Worm (Caenorhabditis elegans) whole organism, midembryonic: Measurements from ENCODE around the gene R10H1.1.
A peak's percentile ranks its signal among the peaks of the same experiment; 100 is the strongest.
"Not testable (repeated sequence)": the region's sequence is repeated elsewhere in the genome, so short reads cannot be mapped to it uniquely, and the experiment has no call there.

Source experiments
- T22C8.4 ChIP-seq: fragments of 200-800 bp; sonication (Bioruptor generic); IDR thresholded peaks from 2 replicates; pipeline ENCODE4 v1.3.6; 2022; ENCODE audit warnings: missing genetic modification characterization, missing compliant biosample characterization
- cog-1 ChIP-seq: sonication (generic microtip); optimal IDR thresholded peaks from 2 replicates; lab custom pipeline; 2016; ENCODE audit warnings: missing genetic modification characterization, missing compliant biosample characterization
- flt-1 ChIP-seq: fragments of 200-800 bp; sonication (Bioruptor generic); IDR thresholded peaks from 2 replicates; pipeline ENCODE4 v1.3.6; 2022; ENCODE audit warnings: missing genetic modification characterization, missing compliant biosample characterization
- med-1 ChIP-seq: sonication (generic microtip); optimal IDR thresholded peaks from 2 replicates; lab custom pipeline; 2017; ENCODE audit warnings: missing genetic modification characterization, mild to moderate bottlenecking, missing compliant biosample characterization, antibody characterized with exemption, missing genetic modification reagents; ENCODE audit not compliant: insufficient read depth
- ref-1 ChIP-seq: fragments of 200-800 bp; sonication (Bioruptor generic); conservative IDR thresholded peaks from 2 replicates; pipeline ENCODE4 v1.3.6; 2022; ENCODE audit warnings: missing genetic modification reagents, missing genetic modification characterization, missing compliant biosample characterization
- ztf-23 ChIP-seq: fragments of 200-800 bp; sonication (Bioruptor generic); IDR thresholded peaks from 2 replicates; pipeline ENCODE4 v1.3.6; 2022; ENCODE audit warnings: missing genetic modification reagents, missing genetic modification characterization, missing compliant biosample characterization

- not testable (repeated sequence) for TF ChIP-seq med-1 (GFP tag; lab: Kevin White, UChicago); cog-1 (tag; lab: Kevin White, UChicago); ztf-23; T22C8.4; ref-1 (GFP tag; lab: Robert Waterston, UW)
- TF ChIP-seq flt-1, result 0 out of 2 replicates have a peak, but pooled peaks have one; percentile 11
Observed at ce11 chrII:7446683-7447082, 47.6 kb upstream of the R10H1.1 start.
